Fruit fly (Drosophila melanogaster): Measurements from ENCODE around the gene Nxf3.

The Nxf3 gene

DNA sequence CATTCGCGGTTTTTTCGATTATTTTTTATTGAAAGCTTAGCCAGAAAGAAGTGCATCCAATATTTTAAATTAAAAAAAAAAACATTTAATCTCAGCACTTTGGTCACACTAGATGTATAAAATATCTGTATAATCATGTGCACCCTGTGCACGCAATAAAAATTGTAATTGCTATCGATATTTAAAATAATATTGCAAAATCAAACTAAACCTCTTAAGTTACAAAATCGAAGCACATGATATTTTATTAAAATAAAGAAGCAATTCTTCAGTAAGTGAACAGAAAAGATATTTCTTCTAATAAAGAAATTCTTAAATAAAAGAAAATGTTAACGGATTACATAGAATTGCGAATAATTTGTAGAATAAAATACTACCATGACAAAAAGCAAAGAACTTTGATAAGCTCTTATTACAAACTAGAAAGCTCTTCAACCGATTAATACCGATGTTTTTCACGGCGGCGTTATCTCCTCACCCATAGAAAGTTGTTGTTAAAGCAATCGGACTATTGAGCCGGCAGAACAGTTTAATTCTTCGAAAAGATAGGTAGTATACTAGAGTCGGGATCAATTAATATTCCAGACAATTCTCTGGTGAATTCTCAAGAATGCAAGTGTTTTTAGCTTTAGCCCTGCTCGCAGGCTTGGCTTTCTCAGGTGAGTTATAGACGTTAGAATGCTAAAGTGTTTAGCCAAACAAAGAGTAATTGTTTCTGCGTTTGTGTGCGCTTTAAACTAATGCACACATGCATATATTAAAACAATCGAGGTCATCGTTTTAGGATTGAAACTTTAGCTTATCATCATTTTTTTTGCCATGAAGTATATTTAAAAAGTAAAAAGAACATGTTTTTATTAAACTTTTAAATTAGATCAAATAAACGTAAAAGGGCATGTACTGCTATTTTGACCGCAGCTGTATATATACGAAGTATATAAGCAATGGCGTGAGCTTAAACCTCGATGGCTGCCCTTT is 29.0 kb downstream of the Nxf3 start, which contains the start of gene CtsK1 (continued):
- TF ChIP-seq Smox (GFP tag; optimal IDR thresholded peaks at IDR 0.05) (peak; percentile 58), fd85E (GFP tag; optimal IDR thresholded peaks at IDR 0.05) (no peak), OdsH (GFP tag; optimal IDR thresholded peaks at IDR 0.05) (peak; percentile 50), svp (GFP tag) (no peak), Met (GFP tag; optimal IDR thresholded peaks at IDR 0.05) (peak; percentile 66), CG9139 (GFP tag; optimal IDR thresholded peaks at IDR 0.05) (no peak), CG8632 (GFP tag; optimal IDR thresholded peaks at IDR 0.05) (peak; percentile 44), Hr4 (GFP tag; optimal IDR thresholded peaks at IDR 0.05) (peak; percentile 58), cyc (GFP tag; optimal IDR thresholded peaks at IDR 0.05) (peak; percentile 6), CG10669 (GFP tag; optimal IDR thresholded peaks at IDR 0.05) (peak; percentile 43), eg (GFP tag; IDR thresholded peaks at IDR 0.05) (peak; percentile 91), CG4318 (GFP tag; optimal IDR thresholded peaks at IDR 0.05) (no peak), CG6808 (GFP tag; optimal IDR thresholded peaks at IDR 0.05) (peak; percentile 46), Sox14 (GFP tag; optimal IDR thresholded peaks at IDR 0.05) (peak; percentile 49), CG8319 (GFP tag; optimal IDR thresholded peaks at IDR 0.05) (no peak)

- no peak for TF ChIP-seq Sox14 (GFP tag; optimal IDR thresholded peaks at IDR 0.05)
- TF ChIP-seq Eip78C (GFP tag) = peak; percentile 46
These were observed 31.4 kb downstream of the Nxf3 start for dm6 chr3L:13996437-13996836.

- TF ChIP-seq achi (GFP tag; optimal IDR thresholded peaks at IDR 0.05) (no peak), CG8319 (GFP tag; optimal IDR thresholded peaks at IDR 0.05) (no peak), CG3032 (tag; optimal IDR thresholded peaks at IDR 0.05) (peak; percentile 21), spab (GFP tag; optimal IDR thresholded peaks at IDR 0.05) (no peak), Sox102F (GFP tag; optimal IDR thresholded peaks at IDR 0.05) (no peak), CG6792 (GFP tag; optimal IDR thresholded peaks at IDR 0.05) (no peak)
These were observed 32.0 kb downstream of the Nxf3 start, which contains the start of gene CG17361 for dm6 chr3L:13996992-13997391. Gene CG17361, plus strand, starts transcription at chr3L:13997191.

DNA sequence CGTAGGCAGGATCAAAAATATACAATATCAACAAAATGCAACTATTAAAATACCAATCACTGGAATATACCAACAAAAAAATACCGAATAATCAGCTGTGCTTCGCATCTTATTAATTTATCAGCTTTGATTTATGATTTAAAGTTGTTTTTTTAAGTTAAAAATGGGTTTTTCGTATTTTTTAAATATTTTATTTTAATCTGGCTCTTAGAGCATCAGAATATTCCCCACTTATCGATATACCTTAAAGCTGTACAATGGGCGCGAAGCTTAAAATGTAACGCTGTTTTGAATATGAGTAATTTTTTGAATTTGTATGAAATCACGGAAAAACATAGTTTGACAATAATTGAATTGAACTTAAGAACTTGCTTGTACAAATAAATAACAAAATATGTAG is 34.2 kb downstream of the Nxf3 start, which contains the start of gene CG17359:
Gene CG17359 (minus strand): TSS at position 48 of the 400 bp plus-strand sequence.
- no peak for TF ChIP-seq Sox15 (GFP tag; optimal IDR thresholded peaks at IDR 0.05)
- TF ChIP-seq dsx (GFP tag; optimal IDR thresholded peaks at IDR 0.05; ENCODE audit: poor library complexity, severe bottlenecking) = no peak
- no peak for TF ChIP-seq CG11902 (GFP tag; optimal IDR thresholded peaks at IDR 0.05)
- no peak for TF ChIP-seq vri (GFP tag; optimal IDR thresholded peaks at IDR 0.05)
- TF ChIP-seq spab (GFP tag; optimal IDR thresholded peaks at IDR 0.05) = no peak
- no peak for TF ChIP-seq lz (GFP tag; optimal IDR thresholded peaks at IDR 0.05)
- no peak for TF ChIP-seq CG15336 (GFP tag; IDR thresholded peaks at IDR 0.05)
- TF ChIP-seq CG32006 (GFP tag; optimal IDR thresholded peaks at IDR 0.05) = no peak
- TF ChIP-seq CG6163 (GFP tag; IDR thresholded peaks at IDR 0.05) = no peak
- no peak for TF ChIP-seq achi (GFP tag; optimal IDR thresholded peaks at IDR 0.05)
- TF ChIP-seq CG3919 (GFP tag; optimal IDR thresholded peaks at IDR 0.05) = no peak
- no peak for TF ChIP-seq Eip75B (GFP tag; optimal IDR thresholded peaks at IDR 0.05)
